Worm (Caenorhabditis elegans): Measurements from ENCODE around the gene rol-6.

Gene rol-6

ce11 chrII:8733627-8734026, 777 bp downstream of the rol-6 start:
- TF ChIP-seq fkh-10 (GFP tag; optimal IDR thresholded peaks at IDR 0.05) (no peak), set-16 (GFP tag; IDR thresholded peaks at IDR 0.05) (peak; percentile 91), nhr-42 (GFP tag; IDR thresholded peaks at IDR 0.05) (0 out of 2 replicates have a peak, but pooled peaks have one; percentile 7), F26F4.8 (GFP tag; conservative IDR thresholded peaks at IDR 0.05) (0 out of 2 replicates have a peak, but pooled peaks have one; percentile 29)

- TF ChIP-seq nhr-41 (GFP tag; IDR thresholded peaks at IDR 0.05): no peak
- TF ChIP-seq tag-97 (GFP tag; IDR thresholded peaks at IDR 0.05): no peak
- no peak for TF ChIP-seq set-16 (GFP tag; IDR thresholded peaks at IDR 0.05)
- no peak for TF ChIP-seq lin-1 (GFP tag; IDR thresholded peaks at IDR 0.05)
- no peak for TF ChIP-seq nhr-77 (tag; optimal IDR thresholded peaks at IDR 0.05)
- TF ChIP-seq ceh-82 (tag; optimal IDR thresholded peaks at IDR 0.05): no peak
- no peak for TF ChIP-seq nhr-6 (tag; optimal IDR thresholded peaks at IDR 0.05)
- TF ChIP-seq zip-11 (GFP tag; IDR thresholded peaks at IDR 0.05): no peak
- TF ChIP-seq nhr-10 (tag; optimal IDR thresholded peaks at IDR 0.05): no peak
- TF ChIP-seq zip-2 (tag; optimal IDR thresholded peaks at IDR 0.05): no peak
- no peak for TF ChIP-seq T20F7.1 (GFP tag; optimal IDR thresholded peaks at IDR 0.05)
- no peak for TF ChIP-seq hlh-11 (tag; optimal IDR thresholded peaks at IDR 0.05)
These were observed 4.6 kb downstream of the rol-6 start, which contains the start of gene idpb-4 for ce11 chrII:8737456-8737855. TSS of gene idpb-4 (minus strand) at chrII:8737556.

ce11 chrII:8738244-8738643, 5.4 kb downstream of the rol-6 start:
- TF ChIP-seq dmd-6 (GFP tag; IDR thresholded peaks at IDR 0.05): no peak
- no peak for TF ChIP-seq Y105C5A.15 (GFP tag; IDR thresholded peaks at IDR 0.05)
- no peak for TF ChIP-seq snpc-1.2 (GFP tag; IDR thresholded peaks at IDR 0.05)
- TF ChIP-seq nhr-41 (GFP tag; IDR thresholded peaks at IDR 0.05): no peak
- no peak for TF ChIP-seq daf-16 (GFP tag; optimal IDR thresholded peaks at IDR 0.05)
- TF ChIP-seq daf-16 (tag; optimal IDR thresholded peaks at IDR 0.05): peak; percentile 92
- peak; percentile 49 for TF ChIP-seq dve-1 (tag; optimal IDR thresholded peaks at IDR 0.05; ENCODE audit: insufficient read depth)
- no peak for TF ChIP-seq pha-4 (GFP tag; IDR thresholded peaks at IDR 0.05)
- TF ChIP-seq pha-4 (tag; optimal IDR thresholded peaks at IDR 0.05): no peak
- no peak for TF ChIP-seq T26A8.4 (GFP tag; IDR thresholded peaks at IDR 0.05)
- TF ChIP-seq ceh-62 (tag; optimal IDR thresholded peaks at IDR 0.05): no peak
- TF ChIP-seq zip-2 (tag; optimal IDR thresholded peaks at IDR 0.05): no peak
- TF ChIP-seq ces-1 (GFP tag; optimal IDR thresholded peaks at IDR 0.05): no peak
- TF ChIP-seq hlh-11 (tag; optimal IDR thresholded peaks at IDR 0.05): peak; percentile 20

- TF ChIP-seq pqm-1 (tag; optimal IDR thresholded peaks at IDR 0.05): peak; percentile 25
- peak; percentile 11 for TF ChIP-seq hlh-30 (tag; optimal IDR thresholded peaks at IDR 0.05; ENCODE audit: insufficient read depth)
- TF ChIP-seq hlh-11 (tag; optimal IDR thresholded peaks at IDR 0.05): peak; percentile 53
- TF ChIP-seq nhr-48 (tag; optimal IDR thresholded peaks at IDR 0.05): peak; percentile 64
- no peak for TF ChIP-seq lin-39 (tag; optimal IDR thresholded peaks at IDR 0.05)
- peak; percentile 66 for TF ChIP-seq nhr-28 (tag; optimal IDR thresholded peaks at IDR 0.05)
- peak; percentile 98 for TF ChIP-seq php-3 (GFP tag; IDR thresholded peaks at IDR 0.05)
- peak; percentile 92 for TF ChIP-seq dve-1 (tag; optimal IDR thresholded peaks at IDR 0.05; ENCODE audit: insufficient read depth)
- TF ChIP-seq nhr-10 (tag; optimal IDR thresholded peaks at IDR 0.05): peak; percentile 23
- no peak for TF ChIP-seq zag-1 (tag; optimal IDR thresholded peaks at IDR 0.05)
- TF ChIP-seq ZK546.5 (tag; optimal IDR thresholded peaks at IDR 0.05): no peak
- TF ChIP-seq dmd-6 (GFP tag; IDR thresholded peaks at IDR 0.05): peak; percentile 57
- no peak for TF ChIP-seq daf-16 (GFP tag; optimal IDR thresholded peaks at IDR 0.05)
- TF ChIP-seq daf-16 (tag; optimal IDR thresholded peaks at IDR 0.05): peak; percentile 99
- no peak for TF ChIP-seq gei-8 (GFP tag; optimal IDR thresholded peaks at IDR 0.05)
- TF ChIP-seq daf-8 (GFP tag; IDR thresholded peaks at IDR 0.05): no peak
- peak; percentile 82 for TF ChIP-seq nhr-77 (tag; optimal IDR thresholded peaks at IDR 0.05)
- no peak for TF ChIP-seq lin-1 (GFP tag; IDR thresholded peaks at IDR 0.05)
- TF ChIP-seq mdl-1 (tag; optimal IDR thresholded peaks at IDR 0.05): peak in 1 of 2 experiments; percentile 34
- TF ChIP-seq nhr-102 (tag; optimal IDR thresholded peaks at IDR 0.05): peak; percentile 22
These were observed 6.1 kb downstream of the rol-6 start for ce11 chrII:8738955-8739354.

Measured in whole organism, L4 larva.